Fruit fly (Drosophila melanogaster): ENCODE results near the gene gish.
A peak's percentile ranks its signal among the peaks of the same experiment; 100 is the strongest.

The gish gene

dm6 chr3R:16295513-16296123 lies 23.4 kb downstream of the gish start:
- TF ChIP-seq vri (GFP tag; optimal IDR thresholded peaks at IDR 0.05) (no peak), lz (GFP tag; optimal IDR thresholded peaks at IDR 0.05) (no peak), CG6854 (GFP tag; optimal IDR thresholded peaks at IDR 0.05) (no peak), CG16779 (tag; optimal IDR thresholded peaks at IDR 0.05) (no peak), CG3919 (GFP tag; optimal IDR thresholded peaks at IDR 0.05) (no peak), eg (GFP tag; IDR thresholded peaks at IDR 0.05) (no peak), CG9139 (GFP tag; optimal IDR thresholded peaks at IDR 0.05) (no peak), salr (GFP tag; optimal IDR thresholded peaks at IDR 0.05) (no peak), CG31627 (GFP tag; optimal IDR thresholded peaks at IDR 0.05) (no peak), Eip93F (GFP tag; optimal IDR thresholded peaks at IDR 0.05) (no peak), CG4318 (GFP tag; optimal IDR thresholded peaks at IDR 0.05) (no peak), topi (GFP tag; optimal IDR thresholded peaks at IDR 0.05) (no peak), Gug (GFP tag; IDR thresholded peaks at IDR 0.05) (no peak), Sox14 (GFP tag; optimal IDR thresholded peaks at IDR 0.05) (no peak), fkh (GFP tag; optimal IDR thresholded peaks at IDR 0.05) (no peak), CG3032 (tag; optimal IDR thresholded peaks at IDR 0.05) (no peak), OdsH (GFP tag; optimal IDR thresholded peaks at IDR 0.05) (no peak), CG15336 (GFP tag; IDR thresholded peaks at IDR 0.05) (no peak), Sox15 (GFP tag; optimal IDR thresholded peaks at IDR 0.05) (no peak), dsx (GFP tag; optimal IDR thresholded peaks at IDR 0.05; ENCODE audit: poor library complexity, severe bottlenecking) (no peak)

dm6 chr3R:16305185-16305989 lies 33.1 kb downstream of the gish start, which contains the start of gene Zip89B:
Gene Zip89B (plus strand): TSS chr3R:16305758.
- TF ChIP-seq Blimp-1 (GFP tag; optimal IDR thresholded peaks at IDR 0.05) (peak; percentile 51), CG8319 (GFP tag; optimal IDR thresholded peaks at IDR 0.05) (no peak), CG8632 (GFP tag; optimal IDR thresholded peaks at IDR 0.05) (no peak), CG6163 (GFP tag; IDR thresholded peaks at IDR 0.05) (no peak), Sox14 (GFP tag; optimal IDR thresholded peaks at IDR 0.05) (no peak), vri (GFP tag; optimal IDR thresholded peaks at IDR 0.05) (peak; percentile 73), Hr38 (GFP tag; optimal IDR thresholded peaks at IDR 0.05) (no peak), CG6808 (GFP tag; optimal IDR thresholded peaks at IDR 0.05) (no peak), Smox (GFP tag; optimal IDR thresholded peaks at IDR 0.05) (no peak), esn (GFP tag; optimal IDR thresholded peaks at IDR 0.05) (peak; percentile 23), CG6854 (GFP tag; optimal IDR thresholded peaks at IDR 0.05) (peak; percentile 75), acj6 (GFP tag; optimal IDR thresholded peaks at IDR 0.05) (no peak), svp (GFP tag) (no peak), CG6792 (GFP tag; optimal IDR thresholded peaks at IDR 0.05) (no peak), Lpt (GFP tag; optimal IDR thresholded peaks at IDR 0.05) (peak; percentile 3), CG3919 (GFP tag; optimal IDR thresholded peaks at IDR 0.05) (no peak), Eip78C (GFP tag) (peak; percentile 69), Eip93F (GFP tag; optimal IDR thresholded peaks at IDR 0.05) (peak; percentile 38), CG11902 (GFP tag; optimal IDR thresholded peaks at IDR 0.05) (no peak), pdm3 (GFP tag; optimal IDR thresholded peaks at IDR 0.05) (no peak), dsx (GFP tag; optimal IDR thresholded peaks at IDR 0.05; ENCODE audit: poor library complexity, severe bottlenecking) (peak; percentile 64), CG1621 (tag; optimal IDR thresholded peaks at IDR 0.05) (peak; percentile 17), CG31627 (GFP tag; optimal IDR thresholded peaks at IDR 0.05) (no peak), CG11762 (GFP tag; optimal IDR thresholded peaks at IDR 0.05; ENCODE audit: insufficient read depth) (no peak), net (GFP tag; optimal IDR thresholded peaks at IDR 0.05) (no peak)
